Fruit fly (Drosophila melanogaster) whole organism, embryonic: Measurements from ENCODE around the gene mxt.

ENCODE experiments used
- ATbp ChIP-seq: fragments of 200-800 bp; sonication (Bioruptor generic); optimal IDR thresholded peaks from 2 replicates; lab custom pipeline; 2017; ENCODE audit warnings: missing biosample characterization, mild to moderate bottlenecking, missing genetic modification characterization, missing genetic modification reagents
- Abd-B ChIP-seq: fragments of 200-800 bp; sonication (Bioruptor generic); optimal IDR thresholded peaks from 2 replicates; lab custom pipeline; 2018; ENCODE audit warnings: missing biosample characterization, mild to moderate bottlenecking, missing genetic modification characterization, moderate library complexity
- Ada2b ChIP-seq: fragments of 200-800 bp; sonication (Bioruptor generic); IDR thresholded peaks from 2 replicates; pipeline ENCODE4 v1.3.6; 2022; ENCODE audit warnings: missing biosample characterization, missing genetic modification characterization
- Asciz ChIP-seq: fragments of 200-800 bp; sonication (Bioruptor generic); optimal IDR thresholded peaks from 2 replicates; lab custom pipeline; 2017; ENCODE audit warnings: missing biosample characterization, mild to moderate bottlenecking, missing genetic modification characterization, missing genetic modification reagents
- CG10274 ChIP-seq: fragments of 200-800 bp; sonication (Bioruptor generic); optimal IDR thresholded peaks from 3 replicates; lab custom pipeline; 2017; ENCODE audit warnings: missing biosample characterization, mild to moderate bottlenecking, missing genetic modification characterization
- CG12299 ChIP-seq: fragments of 200-800 bp; sonication (Bioruptor generic); optimal IDR thresholded peaks from 2 replicates; lab custom pipeline; 2018; ENCODE audit warnings: missing biosample characterization, mild to moderate bottlenecking, missing genetic modification characterization
- CG12769 ChIP-seq: fragments of 200-800 bp; sonication (Bioruptor generic); optimal IDR thresholded peaks from 2 replicates; lab custom pipeline; 2019; ENCODE audit warnings: missing biosample characterization, mild to moderate bottlenecking, missing genetic modification characterization, moderate library complexity
- CG14667 ChIP-seq: fragments of 200-800 bp; sonication (Bioruptor generic); IDR thresholded peaks from 2 replicates; pipeline ENCODE4 v1.3.6; 2022; ENCODE audit warnings: missing biosample characterization, missing genetic modification characterization
- CG15011 ChIP-seq: fragments of 200-800 bp; sonication (Bioruptor generic); optimal IDR thresholded peaks from 3 replicates; lab custom pipeline; 2018; ENCODE audit warnings: missing biosample characterization, mild to moderate bottlenecking, missing genetic modification characterization
- CG15696 ChIP-seq: fragments of 200-800 bp; sonication (Bioruptor generic); optimal IDR thresholded peaks from 2 replicates; lab custom pipeline; 2019; ENCODE audit warnings: missing biosample characterization, mild to moderate bottlenecking, missing genetic modification characterization, moderate library complexity
- CG16815 ChIP-seq: fragments of 200-800 bp; sonication (Bioruptor generic); optimal IDR thresholded peaks from 3 replicates; lab custom pipeline; 2017; ENCODE audit warnings: missing biosample characterization, mild to moderate bottlenecking, missing genetic modification characterization
- CG17829 ChIP-seq: fragments of 200-800 bp; optimal IDR thresholded peaks from 2 replicates; lab custom pipeline; 2019; ENCODE audit warnings: missing biosample characterization, mild to moderate bottlenecking, missing genetic modification characterization, moderate library complexity
- CG18011 ChIP-seq: fragments of 200-800 bp; sonication (Bioruptor generic); optimal IDR thresholded peaks from 2 replicates; lab custom pipeline; 2017; ENCODE audit warnings: missing biosample characterization, missing genetic modification characterization, mild to moderate bottlenecking, moderate library complexity, missing genotype
- CG1832 ChIP-seq: fragments of 200-800 bp; sonication (Bioruptor generic); optimal IDR thresholded peaks from 2 replicates; lab custom pipeline; 2017; ENCODE audit warnings: missing biosample characterization, mild to moderate bottlenecking, missing genetic modification characterization, inconsistent platforms
- CG18619 ChIP-seq: fragments of 200-800 bp; sonication (Bioruptor generic); optimal IDR thresholded peaks from 3 replicates; lab custom pipeline; 2017; ENCODE audit warnings: missing biosample characterization, mild to moderate bottlenecking, missing genetic modification characterization
- CG2678 ChIP-seq: fragments of 200-800 bp; sonication (Bioruptor generic); optimal IDR thresholded peaks from 3 replicates; lab custom pipeline; 2019; ENCODE audit warnings: missing biosample characterization, mild to moderate bottlenecking, missing genetic modification characterization, moderate library complexity
- CG2875 ChIP-seq: fragments of 200-800 bp; sonication (Bioruptor generic); optimal IDR thresholded peaks from 2 replicates; lab custom pipeline; 2017; ENCODE audit warnings: missing biosample characterization, mild to moderate bottlenecking, missing genetic modification characterization, missing genetic modification reagents
- CG33213 ChIP-seq: fragments of 200-800 bp; sonication (Bioruptor generic); optimal IDR thresholded peaks from 3 replicates; lab custom pipeline; 2016; ENCODE audit warnings: missing biosample characterization, missing genetic modification characterization
- CG6272 ChIP-seq: fragments of 200-800 bp; sonication (Bioruptor generic); IDR thresholded peaks from 2 replicates; pipeline ENCODE4 v1.3.6; 2022; ENCODE audit warnings: missing biosample characterization, missing genetic modification characterization
- CG6765 ChIP-seq: fragments of 200-800 bp; sonication (Bioruptor generic); optimal IDR thresholded peaks from 3 replicates; lab custom pipeline; 2017; ENCODE audit warnings: missing biosample characterization, mild to moderate bottlenecking, missing genetic modification characterization
- CG6854 ChIP-seq: fragments of 200-800 bp; sonication (Bioruptor generic); optimal IDR thresholded peaks from 3 replicates; lab custom pipeline; 2017; ENCODE audit warnings: missing biosample characterization, mild to moderate bottlenecking, missing genetic modification characterization
- CHES-1-like ChIP-seq: fragments of 200-800 bp; sonication (Bioruptor generic); optimal IDR thresholded peaks from 2 replicates; lab custom pipeline; 2016; ENCODE audit warnings: missing biosample characterization, missing genetic modification characterization
- Drgx ChIP-seq: fragments of 200-800 bp; sonication (Bioruptor generic); IDR thresholded peaks from 2 replicates; pipeline ENCODE4 v1.3.6; 2022; ENCODE audit warnings: missing biosample characterization, missing genetic modification characterization
- Eip74EF ChIP-seq, 2 experiments: fragments of 200-800 bp in 1 of 2; fragments of >200 bp in 1 of 2; sonication (Bioruptor generic) in 1 of 2; optimal IDR thresholded peaks; 2 replicates each; lab custom pipeline; 2017 to 2019; ENCODE audit warnings: missing biosample characterization in 2 of 2, missing genetic modification characterization in 2 of 2, mild to moderate bottlenecking in 1 of 2, moderate library complexity in 1 of 2
- Hr78 ChIP-seq, 2 experiments: fragments of 200-800 bp in 1 of 2; fragments of >200 bp in 1 of 2; sonication (Bioruptor generic) in 1 of 2; optimal IDR thresholded peaks; 2 replicates each; lab custom pipeline; 2017 to 2019; ENCODE audit warnings: missing biosample characterization in 2 of 2, missing genetic modification characterization in 2 of 2, mild to moderate bottlenecking in 1 of 2, moderate library complexity in 1 of 2
- Jarid2 ChIP-seq: fragments of 200-800 bp; sonication (Bioruptor generic); optimal IDR thresholded peaks from 3 replicates; lab custom pipeline; 2017; ENCODE audit warnings: mild to moderate bottlenecking, missing biosample characterization, missing genetic modification reagents, missing genetic modification characterization
- MTF-1 ChIP-seq: fragments of 200-800 bp; sonication (Bioruptor generic); optimal IDR thresholded peaks from 2 replicates; lab custom pipeline; 2018; ENCODE audit warnings: missing biosample characterization, mild to moderate bottlenecking, missing genetic modification characterization, borderline replicate concordance
- Mes4 ChIP-seq: fragments of 200-800 bp; sonication (Bioruptor generic); optimal IDR thresholded peaks from 2 replicates; lab custom pipeline; 2016; ENCODE audit warnings: missing biosample characterization, missing genetic modification characterization
- Mrtf ChIP-seq: fragments of 200-800 bp; sonication (Bioruptor generic); IDR thresholded peaks from 3 replicates; pipeline ENCODE4 v1.3.6; 2022; ENCODE audit warnings: missing biosample characterization, missing genetic modification characterization
- Oaz ChIP-seq: fragments of 200-800 bp; sonication (Bioruptor generic); IDR thresholded peaks from 2 replicates; pipeline ENCODE4 v1.3.6; 2022; ENCODE audit warnings: missing biosample characterization, missing genetic modification characterization
- Ptx1 ChIP-seq: fragments of 200-800 bp; sonication (Bioruptor generic); IDR thresholded peaks from 2 replicates; pipeline ENCODE4 v1.3.6; 2022; ENCODE audit warnings: missing biosample characterization, missing genetic modification characterization
- ase ChIP-seq: fragments of 200-800 bp; sonication (Bioruptor generic); IDR thresholded peaks from 3 replicates; pipeline ENCODE4 v1.3.6; 2022; ENCODE audit warnings: missing biosample characterization, missing genetic modification characterization
- chn ChIP-seq: fragments of 200-800 bp; sonication (Bioruptor generic); optimal IDR thresholded peaks from 2 replicates; lab custom pipeline; 2016; ENCODE audit warnings: missing biosample characterization, missing genetic modification characterization
- ci ChIP-seq: fragments of 200-800 bp; sonication (Bioruptor generic); IDR thresholded peaks from 3 replicates; pipeline ENCODE4 v1.3.6; 2022; ENCODE audit warnings: missing biosample characterization, missing genetic modification characterization
- crp ChIP-seq, 2 experiments: fragments of 200-800 bp; sonication (Bioruptor generic); optimal IDR thresholded peaks; 2 replicates in 1 of 2; 3 replicates in 1 of 2; lab custom pipeline; 2017; ENCODE audit warnings: missing biosample characterization in 2 of 2, missing genetic modification characterization in 2 of 2, mild to moderate bottlenecking in 1 of 2, moderate library complexity in 1 of 2
- dysf ChIP-seq: fragments of 200-800 bp; sonication (Bioruptor generic); IDR thresholded peaks from 3 replicates; pipeline ENCODE4 v1.3.6; 2022; ENCODE audit warnings: missing biosample characterization, missing genetic modification characterization
- en ChIP-seq: fragments of 200-800 bp; sonication (Bioruptor generic); optimal IDR thresholded peaks from 2 replicates; lab custom pipeline; 2016; ENCODE audit warnings: missing biosample characterization, missing genetic modification characterization
- fu2 ChIP-seq: fragments of 200-800 bp; sonication (Bioruptor generic); optimal IDR thresholded peaks from 2 replicates; lab custom pipeline; 2016; ENCODE audit warnings: missing biosample characterization, missing genetic modification characterization
- gce ChIP-seq: fragments of 200-800 bp; sonication (Bioruptor generic); IDR thresholded peaks from 3 replicates; pipeline ENCODE4 v1.3.6; 2022; ENCODE audit warnings: missing biosample characterization, missing genetic modification characterization
- lola ChIP-seq, 3 experiments: fragments of >200 bp in 2 of 3; fragments of 200-800 bp in 1 of 3; sonication (Bioruptor generic) in 1 of 3; optimal IDR thresholded peaks; 2 replicates each; lab custom pipeline; 2017 to 2019; ENCODE audit warnings: missing biosample characterization in 3 of 3, missing genetic modification characterization in 3 of 3, mild to moderate bottlenecking in 1 of 3, moderate library complexity in 1 of 3
- org-1 ChIP-seq: fragments of 200-800 bp; sonication (Bioruptor generic); optimal IDR thresholded peaks from 2 replicates; lab custom pipeline; 2017; ENCODE audit warnings: missing biosample characterization, missing genetic modification characterization
- otp ChIP-seq: fragments of 200-800 bp; sonication (Bioruptor generic); IDR thresholded peaks from 3 replicates; pipeline ENCODE4, ENCODE4 v1.3.6; 2022; ENCODE audit warnings: missing biosample characterization, missing genetic modification characterization
- scrt ChIP-seq: fragments of 200-800 bp; sonication (Bioruptor generic); optimal IDR thresholded peaks from 2 replicates; lab custom pipeline; 2018; ENCODE audit warnings: missing biosample characterization, mild to moderate bottlenecking, missing genetic modification characterization, moderate library complexity
- sug ChIP-seq: fragments of 200-800 bp; optimal IDR thresholded peaks from 2 replicates; lab custom pipeline; 2019; ENCODE audit warnings: missing biosample characterization, mild to moderate bottlenecking, missing genetic modification characterization, moderate library complexity
- ttk ChIP-seq: fragments of 200-800 bp; sonication (Bioruptor generic); IDR thresholded peaks from 2 replicates; pipeline ENCODE4 v2.1.2; 2022; ENCODE audit warnings: missing biosample characterization, missing genetic modification characterization
- unc-4 ChIP-seq: fragments of 200-800 bp; sonication (Bioruptor generic); IDR thresholded peaks from 2 replicates; pipeline ENCODE4 v1.3.6; 2022; ENCODE audit warnings: missing biosample characterization, missing genetic modification characterization; ENCODE audit not compliant: partially characterized antibody
- vvl ChIP-seq: fragments of 200-800 bp; sonication (Bioruptor generic); IDR thresholded peaks from 2 replicates; pipeline ENCODE4 v1.3.6; 2022; ENCODE audit warnings: missing biosample characterization, missing genetic modification characterization
- wdn ChIP-seq: fragments of 200-800 bp; sonication (Bioruptor generic); IDR thresholded peaks from 2 replicates; pipeline ENCODE4 v1.3.6; 2022; ENCODE audit warnings: missing biosample characterization, missing genetic modification characterization

Gene mxt

DNA sequence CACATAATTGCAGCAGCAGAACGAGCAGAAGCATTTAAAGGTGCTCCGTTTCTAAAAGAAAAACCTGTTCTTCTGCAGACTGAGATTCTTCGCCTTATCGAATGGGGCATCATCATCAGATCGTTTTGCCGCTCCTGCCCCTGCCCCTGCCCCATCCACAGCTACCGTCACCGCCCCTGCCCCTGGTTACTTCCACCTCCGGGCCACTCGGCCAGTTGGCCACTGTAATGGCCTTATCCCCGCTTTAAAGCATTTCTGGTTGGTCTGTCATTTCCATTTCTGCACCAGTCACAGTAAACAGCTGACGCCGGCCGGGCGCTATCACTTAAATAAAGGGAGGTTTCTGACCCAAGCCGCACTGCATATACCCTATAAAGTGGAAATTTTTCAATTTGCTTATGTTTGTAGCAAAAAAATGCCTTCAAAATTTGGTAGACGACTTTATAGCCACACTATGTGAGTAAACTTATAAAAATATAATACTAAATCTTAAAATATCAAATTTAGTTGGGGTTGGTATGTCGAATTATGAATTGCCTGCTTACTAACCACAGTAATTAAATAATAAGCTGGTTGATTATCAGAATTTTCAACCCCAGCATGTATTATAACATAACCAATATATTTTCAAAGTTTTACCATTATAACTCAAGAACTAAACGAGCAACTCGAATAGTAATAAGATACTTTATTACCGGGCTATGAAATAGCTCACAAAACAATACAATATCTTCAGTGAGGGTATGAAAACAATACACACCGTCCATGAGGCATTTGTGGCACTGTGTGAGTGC lies 36.2 kb downstream of the mxt start (continued):
- TF ChIP-seq Hr78 (GFP tag; optimal IDR thresholded peaks at IDR 0.05; lab: Kevin White, UChicago) (no peak), MTF-1 (GFP tag; lab: Kevin White, UChicago) (no peak), CG15011 (GFP tag; lab: Kevin White, UChicago) (peak; percentile 25), dysf (peak; percentile 81), Eip74EF (GFP tag; optimal IDR thresholded peaks at IDR 0.05; lab: Kevin White, UChicago) (peak in 1 of 2 experiments; percentile 59), CG33213 (GFP tag; lab: Kevin White, UChicago) (no peak), ttk (GFP tag; lab: Robert Waterston, UW) (peak; percentile 61), Drgx (GFP tag; lab: Robert Waterston, UW) (no peak), CG16815 (GFP tag; lab: Kevin White, UChicago) (peak; percentile 78), org-1 (peak; percentile 81), sug (peak; percentile 30), vvl (peak; percentile 67), crp (GFP tag; optimal IDR thresholded peaks at IDR 0.05; lab: Kevin White, UChicago) (peak; percentile 14 to 72), CG2875 (peak; percentile 57), Asciz (GFP tag; lab: Kevin White, UChicago) (peak; percentile 64), wdn (GFP tag; lab: Robert Waterston, UW) (no peak), CG6765 (GFP tag; lab: Kevin White, UChicago) (no peak), otp (GFP tag; lab: Robert Waterston, UW) (no peak), scrt (GFP tag; lab: Kevin White, UChicago) (no peak), gce (GFP tag; lab: Robert Waterston, UW) (no peak), ci (GFP tag; lab: Robert Waterston, UW) (peak; percentile 49; the same call in 1 of the 3 replicates), CG6272 (GFP tag; lab: Robert Waterston, UW) (no peak), CG6854 (GFP tag; lab: Kevin White, UChicago) (peak; percentile 24), Oaz (GFP tag; lab: Robert Waterston, UW) (no peak), CG12769 (tag; lab: Kevin White, UChicago) (peak; percentile 21), Ada2b (GFP tag; lab: Robert Waterston, UW) (peak; percentile 42; the same call in 1 of the 2 replicates), unc-4 (GFP tag; lab: Robert Waterston, UW) (no peak), CG14667 (GFP tag; lab: Robert Waterston, UW) (no peak), CG15696 (tag; lab: Kevin White, UChicago) (peak; percentile 64), chn (GFP tag; lab: Kevin White, UChicago) (peak; percentile 29), Abd-B (peak; percentile 69), ase (GFP tag; lab: Robert Waterston, UW) (no peak), CG1832 (no peak), fu2 (GFP tag; lab: Kevin White, UChicago) (peak; percentile 25), Jarid2 (GFP tag; lab: Kevin White, UChicago) (peak; percentile 25), CHES-1-like (GFP tag; lab: Kevin White, UChicago) (peak; percentile 15), lola (GFP tag; optimal IDR thresholded peaks at IDR 0.05; lab: Kevin White, UChicago) (peak in 1 of 3 experiments; percentile 81), Ptx1 (peak; percentile 68), CG2678 (peak; percentile 85), CG18619 (GFP tag; lab: Kevin White, UChicago) (peak; percentile 81), CG18011 (GFP tag; lab: Kevin White, UChicago) (peak; percentile 22), CG10274 (GFP tag; lab: Kevin White, UChicago) (peak; percentile 52), CG17829 (tag; lab: Kevin White, UChicago) (peak; percentile 35), en (no peak), Mrtf (GFP tag; lab: Robert Waterston, UW) (peak; percentile 28; the same call in 1 of the 3 replicates), CG12299 (tag; lab: Kevin White, UChicago) (no peak), Mes4 (peak; percentile 9), ATbp (peak; percentile 60)
